Fruit fly (Drosophila melanogaster) whole organism, embryonic: Measurements from ENCODE around the gene CG8300.
A peak's percentile ranks its signal among the peaks of the same experiment; 100 is the strongest.

Experiments
- ATbp ChIP-seq: fragments of 200-800 bp; sonication (Bioruptor generic); optimal IDR thresholded peaks from 2 replicates; lab custom pipeline; 2017; ENCODE audit warnings: missing biosample characterization, mild to moderate bottlenecking, missing genetic modification characterization, missing genetic modification reagents
- Atf-2 ChIP-seq: fragments of 200-800 bp; sonication (Bioruptor generic); optimal IDR thresholded peaks from 2 replicates; lab custom pipeline; 2016; ENCODE audit warnings: missing biosample characterization, missing genetic modification characterization
- Awh ChIP-seq: fragments of 200-800 bp; sonication (Bioruptor generic); IDR thresholded peaks from 2 replicates; pipeline ENCODE4, ENCODE4 v1.3.6; 2022; ENCODE audit warnings: missing biosample characterization, missing genetic modification characterization
- BEAF-32 ChIP-seq: fragments of 200-800 bp; sonication (Bioruptor generic); optimal IDR thresholded peaks from 3 replicates; lab custom pipeline; 2017; ENCODE audit warnings: missing biosample characterization, missing genetic modification characterization, mild to moderate bottlenecking, moderate library complexity, missing genetic modification reagents
- Blimp-1 ChIP-seq: fragments of 200-800 bp; sonication (Bioruptor generic); optimal IDR thresholded peaks from 3 replicates; lab custom pipeline; 2018; ENCODE audit warnings: missing biosample characterization, missing genetic modification characterization, mild to moderate bottlenecking, moderate library complexity, missing genetic modification reagents
- BtbVII ChIP-seq: fragments of 200-800 bp; sonication (Bioruptor generic); optimal IDR thresholded peaks from 3 replicates; lab custom pipeline; 2017; ENCODE audit warnings: missing biosample characterization, mild to moderate bottlenecking, missing genetic modification characterization
- CG12155 ChIP-seq: fragments of 200-800 bp; sonication (Bioruptor generic); optimal IDR thresholded peaks from 3 replicates; lab custom pipeline; 2016; ENCODE audit warnings: missing biosample characterization, missing genetic modification characterization
- CG12236 ChIP-seq: fragments of 200-800 bp; sonication (Bioruptor generic); optimal IDR thresholded peaks from 2 replicates; lab custom pipeline; 2016; ENCODE audit warnings: missing biosample characterization, missing genetic modification characterization
- CG14441 ChIP-seq: fragments of 200-800 bp; sonication (Bioruptor generic); IDR thresholded peaks from 2 replicates; pipeline ENCODE4 v1.3.6; 2022; ENCODE audit warnings: missing biosample characterization, missing genetic modification characterization
- CG17186 ChIP-seq: fragments of 200-800 bp; sonication (Bioruptor generic); optimal IDR thresholded peaks from 3 replicates; lab custom pipeline; 2017; ENCODE audit warnings: missing biosample characterization, missing genetic modification reagents, missing genetic modification characterization
- CG17328 ChIP-seq: fragments of 200-800 bp; sonication (Bioruptor generic); IDR thresholded peaks from 2 replicates; pipeline ENCODE4 v1.3.6; 2022; ENCODE audit warnings: missing biosample characterization, missing genetic modification characterization
- CG17802 ChIP-seq: fragments of 200-800 bp; sonication (Bioruptor generic); optimal IDR thresholded peaks from 2 replicates; lab custom pipeline; 2018; ENCODE audit warnings: missing biosample characterization, mild to moderate bottlenecking, missing genetic modification characterization, moderate library complexity
- CG2889 ChIP-seq: fragments of 200-800 bp; sonication (Bioruptor generic); IDR thresholded peaks from 3 replicates; pipeline ENCODE4 v1.3.6; 2022; ENCODE audit warnings: missing biosample characterization, missing genetic modification characterization
- CG31388 ChIP-seq: fragments of 200-800 bp; sonication (Bioruptor generic); optimal IDR thresholded peaks from 2 replicates; lab custom pipeline; 2016; ENCODE audit warnings: missing biosample characterization, missing genetic modification characterization
- CG4617 ChIP-seq: fragments of 200-800 bp; sonication (Bioruptor generic); optimal IDR thresholded peaks from 3 replicates; lab custom pipeline; 2016; ENCODE audit warnings: missing biosample characterization, missing genetic modification characterization, borderline replicate concordance
- CG5180 ChIP-seq: fragments of 200-800 bp; sonication (Bioruptor generic); optimal IDR thresholded peaks from 3 replicates; lab custom pipeline; 2017; ENCODE audit warnings: missing biosample characterization, missing genetic modification characterization, mild to moderate bottlenecking, moderate library complexity, missing genetic modification reagents
- CG6854 ChIP-seq: fragments of 200-800 bp; sonication (Bioruptor generic); optimal IDR thresholded peaks from 3 replicates; lab custom pipeline; 2017; ENCODE audit warnings: missing biosample characterization, mild to moderate bottlenecking, missing genetic modification characterization
- CG8765 ChIP-seq: fragments of 200-800 bp; sonication (Bioruptor generic); IDR thresholded peaks from 2 replicates; pipeline ENCODE4 v1.3.6; 2022; ENCODE audit warnings: missing biosample characterization, missing genetic modification characterization
- Dek ChIP-seq: fragments of 200-800 bp; sonication (Bioruptor generic); optimal IDR thresholded peaks from 3 replicates; lab custom pipeline; 2019; ENCODE audit warnings: missing biosample characterization, mild to moderate bottlenecking, missing genetic modification characterization, moderate library complexity
- Dfd ChIP-seq, 2 experiments: fragments of >200 bp; optimal IDR thresholded peaks; 2 replicates each; lab custom pipeline; 2017; ENCODE audit warnings: missing biosample characterization in 2 of 2, missing genetic modification characterization in 2 of 2
- Dll ChIP-seq: fragments of 200-800 bp; sonication (Bioruptor generic); IDR thresholded peaks from 4 replicates; pipeline ENCODE4 v1.3.6; 2022; ENCODE audit warnings: missing biosample characterization, missing genetic modification characterization; ENCODE audit not compliant: partially characterized antibody
- Drgx ChIP-seq: fragments of 200-800 bp; sonication (Bioruptor generic); IDR thresholded peaks from 2 replicates; pipeline ENCODE4 v1.3.6; 2022; ENCODE audit warnings: missing biosample characterization, missing genetic modification characterization
- Hand ChIP-seq: fragments of 200-800 bp; sonication (Bioruptor generic); optimal IDR thresholded peaks from 2 replicates; lab custom pipeline; 2017; ENCODE audit warnings: mild to moderate bottlenecking, missing biosample characterization, missing genetic modification reagents, missing genetic modification characterization
- NC2α ChIP-seq: fragments of 200-800 bp; sonication (Bioruptor generic); optimal IDR thresholded peaks from 2 replicates; lab custom pipeline; 2016; ENCODE audit warnings: missing biosample characterization, missing genetic modification characterization
- Ptx1 ChIP-seq: fragments of 200-800 bp; sonication (Bioruptor generic); IDR thresholded peaks from 2 replicates; pipeline ENCODE4 v1.3.6; 2022; ENCODE audit warnings: missing biosample characterization, missing genetic modification characterization
- Ravus ChIP-seq: fragments of 200-800 bp; sonication (Bioruptor generic); IDR thresholded peaks from 2 replicates; pipeline ENCODE4 v1.3.6; 2022; ENCODE audit warnings: missing biosample characterization, missing genetic modification characterization
- Usf ChIP-seq: fragments of 200-800 bp; sonication (Bioruptor generic); optimal IDR thresholded peaks from 2 replicates; lab custom pipeline; 2017; ENCODE audit warnings: missing genotype, missing biosample characterization, missing genetic modification characterization
- Xbp1 ChIP-seq: fragments of 200-800 bp; sonication (Bioruptor generic); optimal IDR thresholded peaks from 3 replicates; lab custom pipeline; 2016; ENCODE audit warnings: missing biosample characterization, mild to moderate bottlenecking, missing genetic modification characterization
- ase ChIP-seq: fragments of 200-800 bp; sonication (Bioruptor generic); IDR thresholded peaks from 3 replicates; pipeline ENCODE4 v1.3.6; 2022; ENCODE audit warnings: missing biosample characterization, missing genetic modification characterization
- bab2 ChIP-seq: fragments of 200-800 bp; sonication (Bioruptor generic); optimal IDR thresholded peaks from 2 replicates; lab custom pipeline; 2016; ENCODE audit warnings: missing biosample characterization, missing genetic modification characterization
- bigmax ChIP-seq: fragments of 200-800 bp; sonication (Bioruptor generic); optimal IDR thresholded peaks from 2 replicates; lab custom pipeline; 2018; ENCODE audit warnings: missing biosample characterization, mild to moderate bottlenecking, missing genetic modification characterization
- chm ChIP-seq: fragments of 200-800 bp; sonication (Bioruptor generic); IDR thresholded peaks from 2 replicates; pipeline ENCODE4 v1.3.6; 2022; ENCODE audit warnings: missing biosample characterization, missing genetic modification characterization
- disco-r ChIP-seq: fragments of 200-800 bp; sonication (Bioruptor generic); optimal IDR thresholded peaks from 2 replicates; lab custom pipeline; 2016; ENCODE audit warnings: missing biosample characterization, missing genetic modification characterization
- fd3F ChIP-seq: fragments of 200-800 bp; sonication (Bioruptor generic); optimal IDR thresholded peaks from 2 replicates; lab custom pipeline; 2018; ENCODE audit warnings: missing biosample characterization, mild to moderate bottlenecking, missing genetic modification characterization, moderate library complexity
- jigr1 ChIP-seq: fragments of 200-800 bp; sonication (Bioruptor generic); IDR thresholded peaks from 3 replicates; pipeline ENCODE4 v1.3.6; 2022; ENCODE audit warnings: missing biosample characterization, missing genetic modification characterization
- jumu ChIP-seq: fragments of 200-800 bp; sonication (Bioruptor generic); optimal IDR thresholded peaks from 3 replicates; lab custom pipeline; 2016; ENCODE audit warnings: missing biosample characterization, missing genetic modification characterization
- luna ChIP-seq: fragments of 200-800 bp; sonication (Bioruptor generic); optimal IDR thresholded peaks from 2 replicates; lab custom pipeline; 2016; ENCODE audit warnings: missing biosample characterization, missing genetic modification characterization
- maf-S ChIP-seq: fragments of 200-800 bp; sonication (Bioruptor generic); optimal IDR thresholded peaks from 2 replicates; lab custom pipeline; 2016; ENCODE audit warnings: missing biosample characterization, missing genetic modification characterization
- org-1 ChIP-seq: fragments of 200-800 bp; sonication (Bioruptor generic); optimal IDR thresholded peaks from 2 replicates; lab custom pipeline; 2017; ENCODE audit warnings: missing biosample characterization, missing genetic modification characterization
- p53 ChIP-seq: fragments of 200-800 bp; sonication (Bioruptor generic); optimal IDR thresholded peaks from 2 replicates; lab custom pipeline; 2016; ENCODE audit warnings: missing biosample characterization, missing genetic modification characterization
- pzg ChIP-seq: fragments of 200-800 bp; sonication (Bioruptor generic); optimal IDR thresholded peaks from 3 replicates; lab custom pipeline; 2018; ENCODE audit warnings: missing biosample characterization, mild to moderate bottlenecking, missing genetic modification characterization, moderate library complexity
- sens-2 ChIP-seq: fragments of 200-800 bp; sonication (Bioruptor generic); IDR thresholded peaks from 2 replicates; pipeline ENCODE4 v1.3.6; 2022; ENCODE audit warnings: missing biosample characterization, missing genetic modification characterization
- slbo ChIP-seq: fragments of 200-800 bp; sonication (Bioruptor generic); IDR thresholded peaks from 2 replicates; pipeline ENCODE4 v1.3.6; 2022; ENCODE audit warnings: missing biosample characterization, missing genetic modification characterization
- slp2 ChIP-seq: fragments of 200-800 bp; sonication (Bioruptor generic); optimal IDR thresholded peaks from 2 replicates; lab custom pipeline; 2016; ENCODE audit warnings: missing biosample characterization, missing genetic modification characterization
- stwl ChIP-seq: fragments of 200-800 bp; sonication (Bioruptor generic); optimal IDR thresholded peaks from 3 replicates; lab custom pipeline; 2018; ENCODE audit warnings: missing biosample characterization, mild to moderate bottlenecking, missing genetic modification characterization, moderate library complexity
- tna ChIP-seq: fragments of 200-800 bp; sonication (Bioruptor generic); IDR thresholded peaks from 2 replicates; pipeline ENCODE4 v1.3.6; 2022; ENCODE audit warnings: missing biosample characterization, missing genetic modification characterization; ENCODE audit not compliant: partially characterized antibody
- trem ChIP-seq: fragments of 200-800 bp; optimal IDR thresholded peaks from 3 replicates; lab custom pipeline; 2019; ENCODE audit warnings: missing biosample characterization, mild to moderate bottlenecking, missing genetic modification characterization, moderate library complexity
- trh ChIP-seq: fragments of 200-800 bp; sonication (Bioruptor generic); optimal IDR thresholded peaks from 2 replicates; lab custom pipeline; 2016; ENCODE audit warnings: missing biosample characterization, missing genetic modification characterization
- twi ChIP-seq: fragments of 200-800 bp; optimal IDR thresholded peaks from 2 replicates; lab custom pipeline; 2019; ENCODE audit warnings: missing biosample characterization, mild to moderate bottlenecking, missing genetic modification characterization, moderate library complexity
- zen ChIP-seq: fragments of 200-800 bp; sonication (Bioruptor generic); optimal IDR thresholded peaks from 3 replicates; lab custom pipeline; 2018; ENCODE audit warnings: missing biosample characterization, mild to moderate bottlenecking, missing genetic modification characterization, moderate library complexity

CG8300 gene

dm6 chrX:7109793-7110606 lies 5.3 kb downstream of the CG8300 start, which contains the start of gene fz4 (continued):
- TF ChIP-seq Usf (GFP tag; lab: Kevin White, UChicago) = no peak
- TF ChIP-seq org-1 (GFP tag; lab: Kevin White, UChicago) = no peak
- TF ChIP-seq bab2 (GFP tag; lab: Kevin White, UChicago) = no peak
- TF ChIP-seq CG14441 = no peak
- TF ChIP-seq jigr1 = no peak
- TF ChIP-seq NC2α (GFP tag; lab: Kevin White, UChicago) = no peak
- no peak for TF ChIP-seq Ravus (GFP tag; lab: Robert Waterston, UW)
- no peak for TF ChIP-seq luna
- TF ChIP-seq CG17186 = no peak
- no peak for TF ChIP-seq CG17328
- no peak for TF ChIP-seq zen
- peak; percentile 51; the same call in 1 of the 2 replicates for TF ChIP-seq tna (GFP tag; lab: Robert Waterston, UW)
- no peak for TF ChIP-seq Xbp1 (GFP tag; lab: Kevin White, UChicago)
- no peak for TF ChIP-seq sens-2
- no peak for TF ChIP-seq CG17802 (tag; lab: Kevin White, UChicago)
- peak; percentile 78 for TF ChIP-seq BEAF-32 (GFP tag; lab: Kevin White, UChicago)
- no peak for TF ChIP-seq p53 (GFP tag; lab: Kevin White, UChicago)
- no peak for TF ChIP-seq CG6854 (GFP tag; lab: Kevin White, UChicago)
- TF ChIP-seq Ptx1 (GFP tag; lab: Robert Waterston, UW) = 0 out of 2 replicates have a peak, but pooled peaks have one; percentile 14
- no peak for TF ChIP-seq Atf-2 (GFP tag; lab: Kevin White, UChicago)
- TF ChIP-seq Blimp-1 (GFP tag; lab: Kevin White, UChicago) = no peak
- TF ChIP-seq Dll (GFP tag; lab: Robert Waterston, UW) = peak; percentile 78
- no peak for TF ChIP-seq bigmax (GFP tag; lab: Kevin White, UChicago)
- TF ChIP-seq CG31388 (GFP tag; lab: Kevin White, UChicago) = no peak
- TF ChIP-seq CG8765 (GFP tag; lab: Robert Waterston, UW) = 0 out of 2 replicates have a peak, but pooled peaks have one; percentile 13
- no peak for TF ChIP-seq CG5180 (GFP tag; lab: Kevin White, UChicago)
- TF ChIP-seq Awh (GFP tag; lab: Robert Waterston, UW) = no peak
- no peak for TF ChIP-seq ATbp (GFP tag; lab: Kevin White, UChicago)
- TF ChIP-seq twi (tag; lab: Kevin White, UChicago) = no peak
- TF ChIP-seq CG12155 (GFP tag; lab: Kevin White, UChicago) = peak; percentile 54
- TF ChIP-seq trh (GFP tag; lab: Kevin White, UChicago) = no peak
- TF ChIP-seq disco-r (GFP tag; lab: Kevin White, UChicago) = no peak
- TF ChIP-seq CG4617 (GFP tag; lab: Kevin White, UChicago) = peak; percentile 69
- peak; percentile 28; the same call in 1 of the 2 replicates for TF ChIP-seq slbo (GFP tag; lab: Robert Waterston, UW)
- peak; percentile 44 for TF ChIP-seq trem
- TF ChIP-seq BtbVII (GFP tag; lab: Kevin White, UChicago) = no peak
- no peak for TF ChIP-seq jumu (GFP tag; lab: Kevin White, UChicago)
- no peak for TF ChIP-seq CG2889 (GFP tag; lab: Robert Waterston, UW)
- no peak for TF ChIP-seq Dfd (GFP tag; optimal IDR thresholded peaks at IDR 0.05; lab: Kevin White, UChicago)
- TF ChIP-seq fd3F = no peak
- TF ChIP-seq slp2 (GFP tag; lab: Kevin White, UChicago) = no peak
- TF ChIP-seq pzg (GFP tag; lab: Kevin White, UChicago) = peak; percentile 63
- no peak for TF ChIP-seq maf-S
- no peak for TF ChIP-seq chm (GFP tag; lab: Robert Waterston, UW)
- TF ChIP-seq Dek (tag; lab: Kevin White, UChicago) = no peak
- TF ChIP-seq Hand (GFP tag; lab: Kevin White, UChicago) = no peak
- no peak for TF ChIP-seq ase (GFP tag; lab: Robert Waterston, UW)
- TF ChIP-seq CG12236 (GFP tag; lab: Kevin White, UChicago) = no peak
- TF ChIP-seq Drgx (GFP tag; lab: Robert Waterston, UW) = no peak
- TF ChIP-seq stwl (tag; lab: Kevin White, UChicago) = peak; percentile 58
